Worm (Caenorhabditis elegans): ENCODE results near the gene ced-6.

Gene ced-6

DNA sequence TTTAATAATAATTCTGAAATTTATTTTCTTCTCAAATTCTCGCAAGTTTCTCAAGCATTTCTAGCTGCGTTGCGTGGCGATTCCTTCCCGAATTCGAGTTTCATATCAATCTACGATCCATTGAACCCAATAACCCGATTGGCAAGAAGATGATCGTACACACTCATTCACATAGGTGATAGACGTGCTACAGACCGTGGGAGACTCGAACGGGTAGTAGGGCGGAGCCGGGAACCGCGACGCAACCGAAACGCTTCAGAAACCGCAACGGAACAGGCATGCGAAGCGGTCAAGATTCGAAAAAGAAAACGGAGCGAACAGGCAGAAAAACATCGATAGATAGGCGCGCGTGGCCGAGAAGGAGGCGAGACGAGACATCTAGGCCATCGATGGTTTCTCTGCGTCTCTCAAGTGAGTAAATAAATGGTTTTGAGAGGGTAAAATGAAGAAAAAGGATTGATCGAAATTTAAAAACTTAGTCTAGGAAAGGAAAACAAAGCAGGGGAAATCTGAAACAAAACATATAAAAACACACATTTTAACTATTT lies 7.9 kb downstream of the ced-6 start, which contains the start of gene madf-11 (continued):
- no peak for TF ChIP-seq pag-3 (tag; optimal IDR thresholded peaks at IDR 0.05; ENCODE audit: borderline replicate concordance, insufficient read depth)

DNA sequence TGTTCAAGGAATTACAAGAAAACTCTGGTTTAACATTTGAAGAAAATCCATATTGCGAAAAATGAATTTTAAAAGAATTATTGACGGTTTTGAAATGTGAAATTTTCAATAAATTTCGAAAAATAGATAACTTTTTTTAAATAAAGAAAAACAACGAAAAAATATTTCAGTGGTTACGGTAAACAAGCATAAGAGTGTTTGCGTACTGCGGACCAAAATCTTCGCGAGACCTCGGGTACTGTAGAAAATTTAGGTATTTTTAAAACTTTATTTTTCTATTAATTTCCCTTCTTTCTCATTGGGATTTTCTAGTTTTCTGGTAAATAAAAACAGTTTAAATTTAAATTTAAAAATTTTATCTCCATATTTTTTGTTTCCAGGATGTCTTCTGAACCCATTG lies 8.5 kb downstream of the ced-6 start, which contains the start of gene xnd-1:
xnd-1 (plus strand) TSS at position 381 of the 400 bp plus-strand sequence.
- TF ChIP-seq lin-35 (GFP tag; optimal IDR thresholded peaks at IDR 0.05) (no peak), lin-39 (tag; optimal IDR thresholded peaks at IDR 0.05) (no peak)

DNA sequence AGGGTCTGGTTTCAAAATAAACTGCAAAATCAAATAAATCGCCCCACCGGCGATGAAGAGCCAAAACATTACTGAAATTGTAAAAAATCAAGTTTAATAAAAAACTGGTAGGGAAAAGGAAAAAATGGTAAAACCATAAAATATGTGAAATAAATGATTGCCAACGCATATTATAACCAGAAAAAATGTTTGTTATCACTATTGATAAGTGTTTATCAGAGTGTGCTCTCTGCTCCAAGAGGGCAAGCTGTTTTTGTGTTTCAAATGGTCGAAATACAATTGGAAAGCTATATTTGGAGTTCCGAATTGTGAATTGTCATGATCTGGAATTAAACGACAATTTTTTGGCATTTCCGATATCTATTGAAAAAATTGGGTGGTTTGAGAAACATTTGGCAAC lies 14.7 kb downstream of the ced-6 start, which contains the start of gene C05D2.8:
C05D2.8 (minus strand) TSS at position 71 of the 400 bp plus-strand sequence.
- TF ChIP-seq elt-2 (tag; optimal IDR thresholded peaks at IDR 0.05) (peak; percentile 35), irx-1 (tag; optimal IDR thresholded peaks at IDR 0.05) (no peak)

DNA sequence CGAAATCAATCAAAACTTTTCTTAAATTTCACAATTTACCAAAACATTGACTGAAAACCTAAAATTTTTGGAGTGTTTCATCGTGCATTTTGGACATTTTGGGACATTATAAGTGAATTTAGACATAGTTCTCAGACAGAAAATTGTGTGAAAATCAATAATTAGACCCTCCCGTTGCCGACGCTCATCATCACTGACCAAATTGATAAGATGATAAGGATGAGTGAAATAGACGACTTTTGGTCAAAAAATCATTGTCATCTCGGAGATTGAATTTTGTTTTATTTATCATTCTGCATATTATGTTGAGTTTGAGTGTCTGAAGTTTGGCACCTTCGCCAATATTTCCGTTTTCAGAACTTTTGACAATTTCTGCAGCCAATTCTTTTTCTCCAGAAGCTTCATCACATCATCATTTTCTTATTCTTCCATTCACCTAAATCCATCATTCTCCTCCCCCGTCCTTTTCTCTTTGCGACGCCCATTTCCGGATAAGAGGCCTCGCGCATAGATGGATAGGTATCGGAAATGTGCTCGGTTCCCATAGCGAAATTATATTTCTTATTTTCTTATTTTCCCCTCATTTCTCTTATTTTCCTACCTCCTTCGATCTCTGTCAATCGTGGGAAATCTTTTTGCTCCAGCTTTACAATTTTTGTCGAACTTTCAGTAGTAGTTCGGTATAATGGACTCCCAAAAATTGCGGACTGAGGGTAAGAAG lies 16.2 kb downstream of the ced-6 start, which contains the start of gene bas-1:
bas-1 (plus strand) TSS at position 671 of the 721 bp plus-strand sequence.
- TF ChIP-seq nhr-47 (tag; optimal IDR thresholded peaks at IDR 0.05) (no peak), elt-3 (tag; optimal IDR thresholded peaks at IDR 0.05) (peak in 1 of 6 experiments; percentile 10)

DNA sequence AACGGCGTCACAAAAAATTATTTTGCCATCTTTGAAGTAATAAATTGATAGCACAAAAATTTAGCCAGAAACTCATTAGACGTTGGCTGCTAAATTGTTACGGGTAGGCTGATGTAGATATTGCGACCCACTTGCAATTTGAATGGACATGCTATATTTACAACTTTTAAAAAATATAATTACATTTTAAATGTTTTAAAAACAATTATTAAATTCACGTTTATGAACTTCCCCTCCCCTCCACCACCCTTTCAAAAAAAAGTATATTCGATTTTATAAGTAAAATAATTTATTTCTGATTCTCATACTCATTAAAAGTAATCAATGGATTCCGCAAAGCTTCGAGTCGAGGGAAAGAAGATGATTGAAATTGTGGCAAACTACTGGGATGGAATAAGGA lies 19.1 kb downstream of the ced-6 start, which contains the start of gene basl-1:
basl-1 (plus strand) TSS at position 301 of the 400 bp plus-strand sequence.
- TF ChIP-seq ets-5 (GFP tag; IDR thresholded peaks at IDR 0.05): no peak
- no peak for TF ChIP-seq zag-1 (tag; optimal IDR thresholded peaks at IDR 0.05)
- TF ChIP-seq ceh-63 (GFP tag; optimal IDR thresholded peaks at IDR 0.05): no peak
- TF ChIP-seq zip-4 (GFP tag; optimal IDR thresholded peaks at IDR 0.05): no peak
- no peak for TF ChIP-seq nhr-71 (tag; optimal IDR thresholded peaks at IDR 0.05)
- no peak for TF ChIP-seq elt-3 (tag; optimal IDR thresholded peaks at IDR 0.05)
- no peak for TF ChIP-seq jun-1 (tag; optimal IDR thresholded peaks at IDR 0.05)
- TF ChIP-seq dpl-1 (GFP tag; optimal IDR thresholded peaks at IDR 0.05): no peak
- TF ChIP-seq mef-2 (tag; optimal IDR thresholded peaks at IDR 0.05): no peak
- TF ChIP-seq vab-15 (tag; optimal IDR thresholded peaks at IDR 0.05): no peak
- no peak for TF ChIP-seq lin-13 (GFP tag; optimal IDR thresholded peaks at IDR 0.05)
- TF ChIP-seq ztf-4 (tag; optimal IDR thresholded peaks at IDR 0.05): no peak
- no peak for TF ChIP-seq elt-2 (tag; optimal IDR thresholded peaks at IDR 0.05)
- TF ChIP-seq unc-86 (tag; optimal IDR thresholded peaks at IDR 0.05): no peak
- TF ChIP-seq hpl-2 (GFP tag; optimal IDR thresholded peaks at IDR 0.05): no peak
- no peak for TF ChIP-seq fkh-8 (tag; optimal IDR thresholded peaks at IDR 0.05)
- no peak for TF ChIP-seq nhr-47 (tag; optimal IDR thresholded peaks at IDR 0.05)
- TF ChIP-seq nhr-19 (GFP tag; conservative IDR thresholded peaks at IDR 0.05): no peak

DNA sequence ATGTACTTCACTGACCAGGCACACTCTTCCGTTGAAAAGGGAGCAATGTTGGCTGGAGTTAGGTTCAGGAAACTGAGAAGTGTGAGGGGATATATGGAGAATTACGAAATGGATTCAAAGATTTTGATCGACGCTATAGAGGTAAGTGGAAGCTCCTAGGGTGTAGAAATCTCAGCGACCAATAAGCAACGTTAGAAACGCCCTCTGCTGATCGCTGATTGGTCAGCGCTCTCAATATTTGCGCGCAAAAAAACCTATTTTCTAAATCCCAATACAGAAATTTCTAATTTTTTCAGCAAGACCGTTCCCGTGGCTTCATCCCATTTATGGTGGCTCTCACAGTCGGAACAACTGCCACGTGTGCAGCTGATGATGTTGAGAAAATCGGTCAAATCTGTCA lies 20.1 kb downstream of the ced-6 start:
- TF ChIP-seq blmp-1 (tag; optimal IDR thresholded peaks at IDR 0.05) (no peak), zip-4 (GFP tag; optimal IDR thresholded peaks at IDR 0.05) (no peak), aha-1 (tag; optimal IDR thresholded peaks at IDR 0.05) (no peak), unc-98 (GFP tag; IDR thresholded peaks at IDR 0.05) (no peak), swsn-7 (tag; optimal IDR thresholded peaks at IDR 0.05) (no peak)

DNA sequence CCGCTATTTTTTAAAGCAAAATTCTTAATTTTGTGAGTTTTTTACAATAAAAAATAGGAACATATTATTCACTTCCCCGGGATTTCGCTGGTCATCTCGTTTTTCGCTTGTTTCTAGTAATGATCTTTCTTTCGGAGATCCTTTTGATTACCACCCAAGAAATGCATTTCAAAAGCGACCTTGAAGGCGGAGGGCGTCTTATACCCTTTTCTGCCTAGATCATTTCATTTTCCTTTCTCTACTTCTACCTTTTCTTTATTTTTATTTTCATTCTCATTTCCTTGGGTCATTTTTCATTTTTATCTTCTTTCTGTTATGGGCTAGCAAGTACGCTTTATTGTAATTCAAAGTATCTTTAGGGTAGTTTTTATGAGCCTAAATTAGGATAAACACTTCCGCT lies 24.6 kb downstream of the ced-6 start:
- TF ChIP-seq blmp-1 (tag; optimal IDR thresholded peaks at IDR 0.05): peak; percentile 95
- TF ChIP-seq ceh-88 (GFP tag; IDR thresholded peaks at IDR 0.05): no peak
- TF ChIP-seq nhr-85 (tag): peak; percentile 80
- TF ChIP-seq lin-14 (GFP tag; optimal IDR thresholded peaks at IDR 0.05): peak; percentile 15
- TF ChIP-seq nhr-76 (tag; optimal IDR thresholded peaks at IDR 0.05): no peak

All from whole organism, L1 larva.